Worm (Caenorhabditis elegans): Measurements from ENCODE around the gene C36E8.6.
A peak's percentile ranks its signal among the peaks of the same experiment; 100 is the strongest.

Gene C36E8.6

ce11 chrIII:3992089-3992488, 4.2 kb downstream of the C36E8.6 start, which contains the start of gene glb-11:
Gene glb-11, minus strand, starts transcription at chrIII:3992189.
- TF ChIP-seq ceh-24 (tag; optimal IDR thresholded peaks at IDR 0.05), result no peak
- TF ChIP-seq K02D7.2 (tag; optimal IDR thresholded peaks at IDR 0.05), result no peak
- TF ChIP-seq hlh-15 (tag; optimal IDR thresholded peaks at IDR 0.05), result no peak
- TF ChIP-seq unc-55 (GFP tag; optimal IDR thresholded peaks at IDR 0.05), result no peak
- TF ChIP-seq elt-4 (tag; optimal IDR thresholded peaks at IDR 0.05), result no peak

- TF ChIP-seq ceh-18 (tag; optimal IDR thresholded peaks at IDR 0.05) (peak; percentile 28), nhr-11 (tag; optimal IDR thresholded peaks at IDR 0.05) (no peak), unc-55 (GFP tag; optimal IDR thresholded peaks at IDR 0.05) (peak; percentile 2)
Measured at ce11 chrIII:3994457-3994856, 6.6 kb downstream of the C36E8.6 start.

- TF ChIP-seq ceh-24 (tag; optimal IDR thresholded peaks at IDR 0.05), result no peak
- TF ChIP-seq fkh-10 (GFP tag; optimal IDR thresholded peaks at IDR 0.05), result no peak
- TF ChIP-seq elt-4 (tag; optimal IDR thresholded peaks at IDR 0.05), result no peak
- no peak for TF ChIP-seq K02D7.2 (tag; optimal IDR thresholded peaks at IDR 0.05)
- TF ChIP-seq pat-9 (tag; optimal IDR thresholded peaks at IDR 0.05), result no peak
- no peak for TF ChIP-seq ceh-45 (GFP tag; IDR thresholded peaks at IDR 0.05)
- TF ChIP-seq ceh-34 (tag; optimal IDR thresholded peaks at IDR 0.05), result peak; percentile 22
- TF ChIP-seq ceh-14 (tag; optimal IDR thresholded peaks at IDR 0.05), result no peak
- no peak for TF ChIP-seq hlh-30 (tag; optimal IDR thresholded peaks at IDR 0.05; ENCODE audit: insufficient read depth)
- no peak for TF ChIP-seq lin-11 (tag; optimal IDR thresholded peaks at IDR 0.05)
- peak; percentile 12 for TF ChIP-seq ceh-2 (tag; optimal IDR thresholded peaks at IDR 0.05)
- TF ChIP-seq syd-9 (tag; optimal IDR thresholded peaks at IDR 0.05), result no peak
- TF ChIP-seq unc-86 (tag; optimal IDR thresholded peaks at IDR 0.05), result peak; percentile 50
- no peak for TF ChIP-seq tbx-7 (tag; optimal IDR thresholded peaks at IDR 0.05)
- TF ChIP-seq unc-55 (GFP tag; optimal IDR thresholded peaks at IDR 0.05), result no peak
- no peak for TF ChIP-seq mec-3 (tag; optimal IDR thresholded peaks at IDR 0.05; ENCODE audit: borderline replicate concordance)
- no peak for TF ChIP-seq zip-5 (tag; optimal IDR thresholded peaks at IDR 0.05)
- no peak for TF ChIP-seq hlh-8 (tag; optimal IDR thresholded peaks at IDR 0.05)
- TF ChIP-seq hlh-6 (tag; optimal IDR thresholded peaks at IDR 0.05), result no peak
- no peak for TF ChIP-seq F13H6.1 (tag; optimal IDR thresholded peaks at IDR 0.05)
- no peak for TF ChIP-seq lim-6 (tag; optimal IDR thresholded peaks at IDR 0.05)
- no peak for TF ChIP-seq eyg-1 (tag; optimal IDR thresholded peaks at IDR 0.05)
- TF ChIP-seq unc-3 (GFP tag; conservative IDR thresholded peaks at IDR 0.05), result no peak
- no peak for TF ChIP-seq unc-3 (tag; optimal IDR thresholded peaks at IDR 0.05)
- no peak for TF ChIP-seq dve-1 (tag; optimal IDR thresholded peaks at IDR 0.05)
- no peak for TF ChIP-seq ttx-3 (tag; optimal IDR thresholded peaks at IDR 0.05)
- no peak for TF ChIP-seq nhr-232 (tag; optimal IDR thresholded peaks at IDR 0.05)
- TF ChIP-seq pha-4 (tag; optimal IDR thresholded peaks at IDR 0.05), result no peak
- no peak for TF ChIP-seq sox-2 (GFP tag; IDR thresholded peaks at IDR 0.05)
- TF ChIP-seq rnt-1 (tag; optimal IDR thresholded peaks at IDR 0.05), result no peak
- no peak for TF ChIP-seq ceh-31 (tag; optimal IDR thresholded peaks at IDR 0.05)
- TF ChIP-seq nhr-11 (tag; optimal IDR thresholded peaks at IDR 0.05), result no peak
- TF ChIP-seq hlh-15 (tag; optimal IDR thresholded peaks at IDR 0.05), result no peak
- peak; percentile 65 for TF ChIP-seq nfya-1 (tag; optimal IDR thresholded peaks at IDR 0.05)
- TF ChIP-seq ceh-19 (GFP tag; optimal IDR thresholded peaks at IDR 0.05), result no peak
- no peak for TF ChIP-seq fkh-6 (tag; optimal IDR thresholded peaks at IDR 0.05)
- TF ChIP-seq ahr-1 (tag; optimal IDR thresholded peaks at IDR 0.05), result no peak
- no peak for TF ChIP-seq ztf-16 (tag; optimal IDR thresholded peaks at IDR 0.05)
- TF ChIP-seq pag-3 (tag; optimal IDR thresholded peaks at IDR 0.05; ENCODE audit: borderline replicate concordance), result no peak
- no peak for TF ChIP-seq ceh-48 (tag; optimal IDR thresholded peaks at IDR 0.05)
- no peak for TF ChIP-seq sox-4 (tag; optimal IDR thresholded peaks at IDR 0.05)
- no peak for TF ChIP-seq ama-1 (optimal IDR thresholded peaks at IDR 0.05)
- TF ChIP-seq odd-2 (tag; optimal IDR thresholded peaks at IDR 0.05), result no peak
- TF ChIP-seq dmd-4 (tag; optimal IDR thresholded peaks at IDR 0.05; ENCODE audit: borderline replicate concordance), result no peak
- TF ChIP-seq elt-2 (tag; optimal IDR thresholded peaks at IDR 0.05), result peak; percentile 88
- TF ChIP-seq ets-4 (tag; optimal IDR thresholded peaks at IDR 0.05), result no peak
- peak; percentile 32 for TF ChIP-seq tbx-2 (tag; optimal IDR thresholded peaks at IDR 0.05)
- peak; percentile 46 for TF ChIP-seq ceh-30 (tag; optimal IDR thresholded peaks at IDR 0.05)
Measured at ce11 chrIII:4004064-4004580, 16.3 kb downstream of the C36E8.6 start, which contains the start of gene tif-1A. Gene tif-1A, minus strand, starts transcription at chrIII:4004114.
